Fruit fly (Drosophila melanogaster) whole organism, embryonic: ENCODE data around the gene MED15.
A peak's percentile ranks its signal among the peaks of the same experiment; 100 is the strongest.

ENCODE experiments used
- Adf1 ChIP-seq: fragments of 200-800 bp; sonication (Bioruptor generic); IDR thresholded peaks from 2 replicates; pipeline ENCODE4 v1.3.6; 2022; ENCODE audit warnings: missing biosample characterization, missing genetic modification characterization
- Asciz ChIP-seq: fragments of 200-800 bp; sonication (Bioruptor generic); optimal IDR thresholded peaks from 2 replicates; lab custom pipeline; 2017; ENCODE audit warnings: missing biosample characterization, mild to moderate bottlenecking, missing genetic modification characterization, missing genetic modification reagents
- Atf6 ChIP-seq: fragments of 200-800 bp; sonication (Bioruptor generic); IDR thresholded peaks from 2 replicates; pipeline ENCODE4 v1.3.6; 2022; ENCODE audit warnings: missing biosample characterization, missing genetic modification characterization
- CG10209 ChIP-seq: fragments of 200-800 bp; sonication (Bioruptor generic); optimal IDR thresholded peaks from 3 replicates; lab custom pipeline; 2017; ENCODE audit warnings: missing biosample characterization, mild to moderate bottlenecking, missing genetic modification characterization, missing genetic modification reagents
- CG10654 ChIP-seq: fragments of 200-800 bp; sonication (Bioruptor generic); optimal IDR thresholded peaks from 2 replicates; lab custom pipeline; 2016; ENCODE audit warnings: missing biosample characterization, missing genetic modification characterization
- CG10979 ChIP-seq: fragments of 200-800 bp; sonication (Bioruptor generic); optimal IDR thresholded peaks from 2 replicates; lab custom pipeline; 2018; ENCODE audit warnings: missing biosample characterization, mild to moderate bottlenecking, missing genetic modification characterization, moderate library complexity
- CG11695 ChIP-seq: fragments of 200-800 bp; sonication (Bioruptor generic); IDR thresholded peaks from 3 replicates; pipeline ENCODE4 v1.3.6; 2022; ENCODE audit warnings: missing biosample characterization, missing genetic modification characterization
- CG11696 ChIP-seq: fragments of 200-800 bp; sonication (Bioruptor generic); IDR thresholded peaks from 2 replicates; pipeline ENCODE4 v1.3.6; 2022; ENCODE audit warnings: missing biosample characterization, missing genetic modification characterization
- CG12299 ChIP-seq: fragments of 200-800 bp; sonication (Bioruptor generic); optimal IDR thresholded peaks from 2 replicates; lab custom pipeline; 2018; ENCODE audit warnings: missing biosample characterization, mild to moderate bottlenecking, missing genetic modification characterization
- CG12391 ChIP-seq: fragments of 200-800 bp; sonication (Bioruptor generic); optimal IDR thresholded peaks from 3 replicates; lab custom pipeline; 2018; ENCODE audit warnings: missing biosample characterization, mild to moderate bottlenecking, missing genetic modification characterization, moderate library complexity
- CG14965 ChIP-seq: fragments of 200-800 bp; sonication (Bioruptor generic); optimal IDR thresholded peaks from 2 replicates; lab custom pipeline; 2016; ENCODE audit warnings: missing biosample characterization, missing genetic modification characterization, borderline replicate concordance
- CG15011 ChIP-seq: fragments of 200-800 bp; sonication (Bioruptor generic); optimal IDR thresholded peaks from 3 replicates; lab custom pipeline; 2018; ENCODE audit warnings: missing biosample characterization, mild to moderate bottlenecking, missing genetic modification characterization
- CG15073 ChIP-seq: fragments of 200-800 bp; sonication (Bioruptor generic); optimal IDR thresholded peaks from 2 replicates; lab custom pipeline; 2016; ENCODE audit warnings: missing biosample characterization, missing genetic modification characterization
- CG1529 ChIP-seq: fragments of 200-800 bp; sonication (Bioruptor generic); optimal IDR thresholded peaks from 3 replicates; lab custom pipeline; 2018; ENCODE audit warnings: missing biosample characterization, missing genetic modification characterization
- CG1603 ChIP-seq: fragments of 200-800 bp; sonication (Bioruptor generic); optimal IDR thresholded peaks from 2 replicates; lab custom pipeline; 2019; ENCODE audit warnings: missing biosample characterization, mild to moderate bottlenecking, missing genetic modification characterization, moderate library complexity
- CG16815 ChIP-seq: fragments of 200-800 bp; sonication (Bioruptor generic); optimal IDR thresholded peaks from 3 replicates; lab custom pipeline; 2017; ENCODE audit warnings: missing biosample characterization, mild to moderate bottlenecking, missing genetic modification characterization
- CG17385 ChIP-seq: fragments of 200-800 bp; sonication (Bioruptor generic); optimal IDR thresholded peaks from 3 replicates; lab custom pipeline; 2018; ENCODE audit warnings: missing biosample characterization, mild to moderate bottlenecking, missing genetic modification characterization
- CG17568 ChIP-seq: fragments of 200-800 bp; sonication (Bioruptor generic); optimal IDR thresholded peaks from 2 replicates; lab custom pipeline; 2018; ENCODE audit warnings: missing biosample characterization, mild to moderate bottlenecking, missing genetic modification characterization, moderate library complexity
- CG18599 ChIP-seq: fragments of 200-800 bp; sonication (Bioruptor generic); optimal IDR thresholded peaks from 3 replicates; lab custom pipeline; 2017; ENCODE audit warnings: missing biosample characterization, missing genetic modification characterization, mild to moderate bottlenecking, moderate library complexity, missing genetic modification reagents
- CG2678 ChIP-seq: fragments of 200-800 bp; sonication (Bioruptor generic); optimal IDR thresholded peaks from 3 replicates; lab custom pipeline; 2019; ENCODE audit warnings: missing biosample characterization, mild to moderate bottlenecking, missing genetic modification characterization, moderate library complexity
- CG43689 ChIP-seq: fragments of 200-800 bp; sonication (Bioruptor generic); IDR thresholded peaks from 2 replicates; pipeline ENCODE4 v1.3.6; 2022; ENCODE audit warnings: missing biosample characterization, missing genetic modification characterization
- CG4707 ChIP-seq: fragments of 200-800 bp; sonication (Bioruptor generic); optimal IDR thresholded peaks from 2 replicates; lab custom pipeline; 2018; ENCODE audit warnings: missing biosample characterization, mild to moderate bottlenecking, missing genetic modification characterization, moderate library complexity
- Chrac-16 ChIP-seq: fragments of 200-800 bp; sonication (Bioruptor generic); optimal IDR thresholded peaks from 3 replicates; lab custom pipeline; 2016; ENCODE audit warnings: missing biosample characterization, missing genetic modification characterization
- Dad ChIP-seq: fragments of 200-800 bp; sonication (Bioruptor generic); optimal IDR thresholded peaks from 3 replicates; lab custom pipeline; 2016; ENCODE audit warnings: missing biosample characterization, missing genetic modification characterization
- Dip2 ChIP-seq: fragments of 200-800 bp; sonication (Bioruptor generic); IDR thresholded peaks from 2 replicates; pipeline ENCODE4 v1.3.6; 2022; ENCODE audit warnings: missing biosample characterization, missing genetic modification characterization
- E2f2 ChIP-seq: fragments of 200-800 bp; sonication (Bioruptor generic); IDR thresholded peaks from 2 replicates; pipeline ENCODE4 v1.3.6; 2022; ENCODE audit warnings: missing biosample characterization, missing genetic modification characterization
- Hmr ChIP-seq: fragments of 200-800 bp; sonication (Bioruptor generic); optimal IDR thresholded peaks from 3 replicates; lab custom pipeline; 2017; ENCODE audit warnings: mild to moderate bottlenecking, missing biosample characterization, missing genetic modification reagents, missing genetic modification characterization
- Med ChIP-seq: fragments of 200-800 bp; sonication (Bioruptor generic); peaks from one replicate; lab custom pipeline; 2016; ENCODE audit warnings: missing biosample characterization, missing genetic modification characterization, mild to moderate bottlenecking, inconsistent platforms, moderate library complexity
- Rfx ChIP-seq: fragments of 200-800 bp; sonication (Bioruptor generic); IDR thresholded peaks from 2 replicates; pipeline ENCODE4 v1.3.6; 2022; ENCODE audit warnings: missing biosample characterization, missing genetic modification characterization
- Sox102F ChIP-seq: fragments of 200-800 bp; sonication (Bioruptor generic); optimal IDR thresholded peaks from 2 replicates; lab custom pipeline; 2018; ENCODE audit warnings: missing biosample characterization, mild to moderate bottlenecking, missing genetic modification characterization, moderate library complexity
- bsh ChIP-seq, 2 experiments: fragments of 200-800 bp; sonication (Bioruptor generic); optimal IDR thresholded peaks; 2 replicates each; lab custom pipeline; 2017 to 2018; ENCODE audit warnings: mild to moderate bottlenecking in 2 of 2, missing biosample characterization in 2 of 2, missing genetic modification characterization in 2 of 2, moderate library complexity in 1 of 2
- disco-r ChIP-seq: fragments of 200-800 bp; sonication (Bioruptor generic); optimal IDR thresholded peaks from 2 replicates; lab custom pipeline; 2016; ENCODE audit warnings: missing biosample characterization, missing genetic modification characterization
- exex ChIP-seq: fragments of 200-800 bp; sonication (Bioruptor generic); optimal IDR thresholded peaks from 4 replicates; lab custom pipeline; 2018; ENCODE audit warnings: missing biosample characterization, mild to moderate bottlenecking, missing genetic modification characterization, moderate library complexity
- fd64A ChIP-seq: fragments of 200-800 bp; sonication (Bioruptor generic); optimal IDR thresholded peaks from 3 replicates; lab custom pipeline; 2018; ENCODE audit warnings: missing biosample characterization, mild to moderate bottlenecking, missing genetic modification characterization
- fd96Cb ChIP-seq: fragments of 200-800 bp; sonication (Bioruptor generic); optimal IDR thresholded peaks from 2 replicates; lab custom pipeline; 2018; ENCODE audit warnings: missing biosample characterization, mild to moderate bottlenecking, missing genetic modification characterization, moderate library complexity
- gcm ChIP-seq: fragments of 200-800 bp; sonication (Bioruptor generic); optimal IDR thresholded peaks from 2 replicates; lab custom pipeline; 2019; ENCODE audit warnings: missing biosample characterization, mild to moderate bottlenecking, missing genetic modification characterization, moderate library complexity
- gem ChIP-seq: fragments of 200-800 bp; sonication (Bioruptor generic); optimal IDR thresholded peaks from 2 replicates; lab custom pipeline; 2019; ENCODE audit warnings: missing biosample characterization, mild to moderate bottlenecking, missing genetic modification characterization, moderate library complexity
- pho ChIP-seq: fragments of 200-800 bp; sonication (Bioruptor generic); optimal IDR thresholded peaks from 2 replicates; lab custom pipeline; 2016; ENCODE audit warnings: missing biosample characterization, missing genetic modification characterization
- stc ChIP-seq: fragments of 200-800 bp; sonication (Bioruptor generic); IDR thresholded peaks from 2 replicates; pipeline ENCODE4 v1.3.6; 2022; ENCODE audit warnings: missing biosample characterization, missing genetic modification characterization
- tap ChIP-seq: fragments of 200-800 bp; optimal IDR thresholded peaks from 3 replicates; lab custom pipeline; 2019; ENCODE audit warnings: missing biosample characterization, mild to moderate bottlenecking, missing genetic modification characterization, moderate library complexity
- usp ChIP-seq: fragments of >200 bp; optimal IDR thresholded peaks from 2 replicates; lab custom pipeline; 2017; ENCODE audit warnings: missing biosample characterization, missing genetic modification characterization

Gene MED15

DNA sequence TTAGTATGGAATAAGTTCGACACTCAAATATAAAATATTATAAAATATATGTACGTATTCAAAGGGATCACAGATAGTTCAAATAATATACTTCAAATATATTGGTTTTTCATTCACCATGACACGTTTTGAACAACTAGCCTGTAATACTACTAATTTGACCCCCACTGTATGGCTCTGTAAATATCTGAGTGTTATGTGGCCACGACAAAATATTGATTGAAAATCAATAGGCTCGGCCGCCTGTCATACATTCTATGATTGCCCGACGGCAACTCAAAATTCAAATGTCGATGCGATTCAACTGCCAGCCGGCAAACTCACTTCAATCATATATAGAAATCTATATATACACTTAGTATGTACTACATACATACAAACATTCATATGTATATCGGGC, 2.9 kb upstream of the MED15 start (continued):
- peak in 1 of 2 experiments; percentile 70 for TF ChIP-seq bsh (GFP tag; optimal IDR thresholded peaks at IDR 0.05; lab: Kevin White, UChicago)
- peak; percentile 17 for TF ChIP-seq CG17385 (GFP tag; lab: Kevin White, UChicago)
- no peak for TF ChIP-seq Chrac-16
- peak; percentile 1 for TF ChIP-seq CG10979 (tag; lab: Kevin White, UChicago)
- no peak for TF ChIP-seq exex
- no peak for TF ChIP-seq E2f2 (GFP tag; lab: Robert Waterston, UW)
- peak; percentile 28 for TF ChIP-seq CG2678
- no peak for TF ChIP-seq pho (GFP tag; lab: Kevin White, UChicago)
- no peak for TF ChIP-seq CG14965 (GFP tag; lab: Kevin White, UChicago)
- no peak for TF ChIP-seq disco-r (GFP tag; lab: Kevin White, UChicago)
- TF ChIP-seq CG12391, result peak; percentile 19
- peak; percentile 35 for TF ChIP-seq fd64A
- TF ChIP-seq CG12299 (tag; lab: Kevin White, UChicago), result peak; percentile 7
- TF ChIP-seq CG15011 (GFP tag; lab: Kevin White, UChicago), result no peak
- TF ChIP-seq CG11696 (GFP tag; lab: Robert Waterston, UW), result peak; percentile 78
- peak; percentile 6 for TF ChIP-seq Hmr (GFP tag; lab: Kevin White, UChicago)
- no peak for TF ChIP-seq Adf1 (GFP tag; lab: Robert Waterston, UW)
- TF ChIP-seq CG15073, result peak; percentile 38
- TF ChIP-seq CG1603 (tag; lab: Kevin White, UChicago), result peak; percentile 48
- TF ChIP-seq Rfx, result 0 out of 2 replicates have a peak, but pooled peaks have one; percentile 4
- 0 out of 2 replicates have a peak, but pooled peaks have one; percentile 8 for TF ChIP-seq Atf6 (GFP tag; lab: Robert Waterston, UW)
- no peak for TF ChIP-seq fd96Cb (tag; lab: Kevin White, UChicago)
- TF ChIP-seq CG4707 (GFP tag; lab: Kevin White, UChicago), result peak; percentile 26
- no peak for TF ChIP-seq Dip2 (GFP tag; lab: Robert Waterston, UW)
- TF ChIP-seq CG10654 (GFP tag; lab: Kevin White, UChicago), result peak; percentile 8
- TF ChIP-seq usp (GFP tag; lab: Kevin White, UChicago), result no peak
- no peak for TF ChIP-seq CG11695 (GFP tag; lab: Robert Waterston, UW)
- TF ChIP-seq stc (GFP tag; lab: Robert Waterston, UW), result peak; percentile 14; the same call in 1 of the 2 replicates
- 0 out of 2 replicates have a peak, but pooled peaks have one; percentile 13 for TF ChIP-seq CG43689 (GFP tag; lab: Robert Waterston, UW)
- peak; percentile 8 for TF ChIP-seq tap
- peak; percentile 31 for TF ChIP-seq CG17568 (GFP tag; lab: Kevin White, UChicago)
- TF ChIP-seq Dad (GFP tag; lab: Kevin White, UChicago), result no peak
- peak; percentile 56 for TF ChIP-seq gem (tag; lab: Kevin White, UChicago)
- peak; percentile 67 for TF ChIP-seq Asciz (GFP tag; lab: Kevin White, UChicago)
- peak; percentile 10 for TF ChIP-seq CG16815 (GFP tag; lab: Kevin White, UChicago)
- peak; percentile 80 for TF ChIP-seq Med (GFP tag; lab: Kevin White, UChicago)
- peak; percentile 35 for TF ChIP-seq CG1529 (GFP tag; lab: Kevin White, UChicago)
- TF ChIP-seq Sox102F (GFP tag; lab: Kevin White, UChicago), result peak; percentile 41
- peak; percentile 24 for TF ChIP-seq gcm
- peak; percentile 41 for TF ChIP-seq CG10209 (GFP tag; lab: Kevin White, UChicago)
- TF ChIP-seq CG18599 (GFP tag; lab: Kevin White, UChicago), result peak; percentile 40
